Worm (Caenorhabditis elegans): Measurements from ENCODE around the gene F58E2.3.

DNA sequence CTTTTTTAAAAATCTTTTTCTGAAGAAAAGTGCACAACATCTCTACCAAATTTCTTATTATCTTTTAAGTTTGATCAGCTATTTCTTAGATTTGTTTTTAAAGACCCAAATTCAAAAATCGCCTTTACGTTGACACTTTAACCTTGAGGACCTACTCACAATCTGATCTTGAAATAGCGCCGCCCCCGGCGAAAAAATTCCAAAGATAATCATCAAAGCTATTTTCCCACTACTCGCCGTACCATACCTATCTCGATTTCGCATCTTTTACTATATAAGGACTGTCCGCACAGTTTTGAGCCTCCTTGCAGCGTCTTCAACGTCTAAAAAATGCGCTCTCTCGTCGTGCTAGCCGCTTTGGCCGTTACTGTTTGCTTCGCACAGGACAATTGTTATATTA, 26.4 kb upstream of the F58E2.3 start, which contains the start of gene grd-10:
- TF ChIP-seq T22C8.4 (GFP tag; IDR thresholded peaks at IDR 0.05) (no peak), klf-2 (GFP tag; conservative IDR thresholded peaks at IDR 0.05) (no peak), flt-1 (GFP tag; IDR thresholded peaks at IDR 0.05) (no peak), cog-1 (tag; optimal IDR thresholded peaks at IDR 0.05) (no peak)
